Fruit fly (Drosophila melanogaster) whole organism, prepupa: Measurements from ENCODE around the gene CG7453.

Source experiments
- Blimp-1 ChIP-seq: fragments of 200-800 bp; sonication (Bioruptor generic); optimal IDR thresholded peaks from 3 replicates; lab custom pipeline; 2017; ENCODE audit warnings: missing biosample characterization, missing genetic modification characterization, mild to moderate bottlenecking, moderate library complexity, missing genetic modification reagents
- CG10631 ChIP-seq: fragments of 200-800 bp; sonication (Bioruptor generic); optimal IDR thresholded peaks from 2 replicates; lab custom pipeline; 2016; ENCODE audit warnings: missing biosample characterization, missing genetic modification characterization
- CG10669 ChIP-seq: fragments of 200-800 bp; sonication (Bioruptor generic); optimal IDR thresholded peaks from 3 replicates; lab custom pipeline; 2018; ENCODE audit warnings: missing biosample characterization, mild to moderate bottlenecking, missing genetic modification characterization, moderate library complexity
- CG11294 ChIP-seq: fragments of 200-800 bp; sonication (Bioruptor generic); IDR thresholded peaks from 2 replicates; pipeline ENCODE4 v1.3.6; 2022; ENCODE audit warnings: missing biosample characterization, missing genetic modification characterization
- CG11762 ChIP-seq: fragments of 200-800 bp; sonication (Bioruptor generic); optimal IDR thresholded peaks from 3 replicates; lab custom pipeline; 2016; ENCODE audit warnings: missing biosample characterization, missing genetic modification characterization; ENCODE audit not compliant: insufficient read depth
- CG11902 ChIP-seq: fragments of 200-800 bp; sonication (Bioruptor generic); optimal IDR thresholded peaks from 3 replicates; lab custom pipeline; 2016; ENCODE audit warnings: missing biosample characterization, missing genetic modification characterization
- CG15336 ChIP-seq: fragments of 200-800 bp; sonication (Bioruptor generic); IDR thresholded peaks from 2 replicates; pipeline ENCODE4 v1.3.6; 2022; ENCODE audit warnings: missing biosample characterization, missing genetic modification characterization
- CG1621 ChIP-seq: fragments of 200-800 bp; sonication (Bioruptor generic); optimal IDR thresholded peaks from 3 replicates; lab custom pipeline; 2018; ENCODE audit warnings: missing biosample characterization, mild to moderate bottlenecking, missing genetic modification characterization
- CG16779 ChIP-seq: fragments of 200-800 bp; sonication (Bioruptor generic); optimal IDR thresholded peaks from 3 replicates; lab custom pipeline; 2017; ENCODE audit warnings: missing biosample characterization, mild to moderate bottlenecking, missing genetic modification characterization
- CG3032 ChIP-seq: fragments of 200-800 bp; optimal IDR thresholded peaks from 2 replicates; lab custom pipeline; 2019; ENCODE audit warnings: missing biosample characterization, mild to moderate bottlenecking, missing genetic modification characterization, moderate library complexity
- CG31627 ChIP-seq: fragments of 200-800 bp; sonication (Bioruptor generic); optimal IDR thresholded peaks from 3 replicates; lab custom pipeline; 2016; ENCODE audit warnings: missing biosample characterization, missing genetic modification characterization
- CG32006 ChIP-seq: fragments of 200-800 bp; sonication (Bioruptor generic); optimal IDR thresholded peaks from 3 replicates; lab custom pipeline; 2017; ENCODE audit warnings: missing biosample characterization, mild to moderate bottlenecking, missing genetic modification characterization
- CG34406 ChIP-seq: fragments of 200-800 bp; sonication (Bioruptor generic); optimal IDR thresholded peaks from 3 replicates; lab custom pipeline; 2016; ENCODE audit warnings: missing biosample characterization, missing genetic modification characterization
- CG3919 ChIP-seq: fragments of 200-800 bp; sonication (Bioruptor generic); optimal IDR thresholded peaks from 3 replicates; lab custom pipeline; 2016; ENCODE audit warnings: missing biosample characterization, missing genetic modification characterization
- CG4318 ChIP-seq: fragments of 200-800 bp; sonication (Bioruptor generic); optimal IDR thresholded peaks from 3 replicates; lab custom pipeline; 2017; ENCODE audit warnings: missing biosample characterization, mild to moderate bottlenecking, missing genetic modification characterization
- CG6163 ChIP-seq: fragments of 200-800 bp; sonication (Bioruptor generic); IDR thresholded peaks from 3 replicates; pipeline ENCODE4 v1.3.6; 2022; ENCODE audit warnings: missing biosample characterization, missing genetic modification characterization
- CG6276 ChIP-seq: fragments of 200-800 bp; sonication (Bioruptor generic); optimal IDR thresholded peaks from 2 replicates; lab custom pipeline; 2017; ENCODE audit warnings: missing biosample characterization, mild to moderate bottlenecking, missing genetic modification characterization
- CG6792 ChIP-seq: fragments of 200-800 bp; sonication (Bioruptor generic); optimal IDR thresholded peaks from 3 replicates; lab custom pipeline; 2016; ENCODE audit warnings: missing biosample characterization, missing genetic modification characterization
- CG6808 ChIP-seq: fragments of 200-800 bp; sonication (Bioruptor generic); optimal IDR thresholded peaks from 3 replicates; lab custom pipeline; 2017; ENCODE audit warnings: missing biosample characterization, missing genetic modification characterization, mild to moderate bottlenecking, moderate library complexity, missing genetic modification reagents
- CG6854 ChIP-seq: fragments of 200-800 bp; sonication (Bioruptor generic); optimal IDR thresholded peaks from 2 replicates; lab custom pipeline; 2017; ENCODE audit warnings: missing biosample characterization, mild to moderate bottlenecking, missing genetic modification characterization
- CG7368 ChIP-seq: fragments of 200-800 bp; sonication (Bioruptor generic); optimal IDR thresholded peaks from 3 replicates; lab custom pipeline; 2016; ENCODE audit warnings: missing biosample characterization, missing genetic modification characterization
- CG8119 ChIP-seq: fragments of 200-800 bp; sonication (Bioruptor generic); IDR thresholded peaks from 3 replicates; pipeline ENCODE4 v1.3.6; 2022; ENCODE audit warnings: missing biosample characterization, missing genetic modification characterization
- CG8319 ChIP-seq: fragments of 200-800 bp; sonication (Bioruptor generic); optimal IDR thresholded peaks from 3 replicates; lab custom pipeline; 2016; ENCODE audit warnings: missing biosample characterization, missing genetic modification characterization
- CG9139 ChIP-seq: fragments of 200-800 bp; sonication (Bioruptor generic); optimal IDR thresholded peaks from 3 replicates; lab custom pipeline; 2017; ENCODE audit warnings: missing biosample characterization, mild to moderate bottlenecking, missing genetic modification characterization
- Eip75B ChIP-seq: fragments of 200-800 bp; sonication (Bioruptor generic); optimal IDR thresholded peaks from 3 replicates; lab custom pipeline; 2016; ENCODE audit warnings: missing biosample characterization, missing genetic modification characterization
- Eip78C ChIP-seq: fragments of 200-800 bp; sonication (Bioruptor generic); peaks from one replicate; lab custom pipeline; 2016; ENCODE audit warnings: missing biosample characterization, missing genetic modification characterization
- Ets21C ChIP-seq: fragments of 200-800 bp; sonication (Bioruptor generic); optimal IDR thresholded peaks from 3 replicates; lab custom pipeline; 2016; ENCODE audit warnings: missing biosample characterization, missing genetic modification characterization
- Hr38 ChIP-seq: sonication (Bioruptor generic); optimal IDR thresholded peaks from 2 replicates; lab custom pipeline; 2016; ENCODE audit warnings: missing biosample characterization, missing genetic modification characterization
- Hr4 ChIP-seq: fragments of 200-800 bp; sonication (Bioruptor generic); optimal IDR thresholded peaks from 3 replicates; lab custom pipeline; 2016; ENCODE audit warnings: missing biosample characterization, missing genetic modification characterization
- Lpt ChIP-seq: fragments of 200-800 bp; sonication (Bioruptor generic); optimal IDR thresholded peaks from 3 replicates; lab custom pipeline; 2016; ENCODE audit warnings: missing biosample characterization, missing genetic modification characterization
- Met ChIP-seq: fragments of 200-800 bp; sonication (Bioruptor generic); optimal IDR thresholded peaks from 3 replicates; lab custom pipeline; 2016; ENCODE audit warnings: missing biosample characterization, missing genetic modification characterization
- OdsH ChIP-seq: fragments of 200-800 bp; sonication (Bioruptor generic); optimal IDR thresholded peaks from 3 replicates; lab custom pipeline; 2016; ENCODE audit warnings: missing biosample characterization, missing genetic modification characterization
- Smox ChIP-seq: fragments of 200-800 bp; sonication (Bioruptor generic); optimal IDR thresholded peaks from 3 replicates; lab custom pipeline; 2016; ENCODE audit warnings: missing biosample characterization, missing genetic modification characterization
- Sox102F ChIP-seq: fragments of 200-800 bp; sonication (Bioruptor generic); optimal IDR thresholded peaks from 2 replicates; lab custom pipeline; 2016; ENCODE audit warnings: missing biosample characterization, mild to moderate bottlenecking, missing genetic modification characterization
- Sox14 ChIP-seq: fragments of 200-800 bp; sonication (Bioruptor generic); optimal IDR thresholded peaks from 3 replicates; lab custom pipeline; 2016; ENCODE audit warnings: missing biosample characterization, missing genetic modification characterization
- achi ChIP-seq: fragments of 200-800 bp; sonication (Bioruptor generic); optimal IDR thresholded peaks from 3 replicates; lab custom pipeline; 2016; ENCODE audit warnings: missing biosample characterization, missing genetic modification characterization
- acj6 ChIP-seq: fragments of 200-800 bp; sonication (Bioruptor generic); optimal IDR thresholded peaks from 3 replicates; lab custom pipeline; 2016; ENCODE audit warnings: missing biosample characterization, missing genetic modification characterization
- cyc ChIP-seq: fragments of 200-800 bp; sonication (Bioruptor generic); optimal IDR thresholded peaks from 3 replicates; lab custom pipeline; 2016; ENCODE audit warnings: missing biosample characterization, missing genetic modification characterization
- dac ChIP-seq: fragments of 200-800 bp; sonication (Bioruptor generic); optimal IDR thresholded peaks from 2 replicates; lab custom pipeline; 2017; ENCODE audit warnings: missing biosample characterization, mild to moderate bottlenecking, missing genetic modification characterization
- dsx ChIP-seq: fragments of 200-800 bp; optimal IDR thresholded peaks from 3 replicates; lab custom pipeline; 2019; ENCODE audit warnings: missing biosample characterization, mild to moderate bottlenecking, missing genetic modification characterization, moderate library complexity; ENCODE audit not compliant: poor library complexity, severe bottlenecking
- esn ChIP-seq: fragments of 200-800 bp; sonication (Bioruptor generic); optimal IDR thresholded peaks from 2 replicates; lab custom pipeline; 2016; ENCODE audit warnings: missing biosample characterization, mild to moderate bottlenecking, missing genetic modification characterization, moderate library complexity
- fd85E ChIP-seq: fragments of 200-800 bp; sonication (Bioruptor generic); optimal IDR thresholded peaks from 3 replicates; lab custom pipeline; 2016; ENCODE audit warnings: missing biosample characterization, missing genetic modification characterization
- fkh ChIP-seq: fragments of 200-800 bp; sonication (Bioruptor generic); optimal IDR thresholded peaks from 3 replicates; lab custom pipeline; 2017; ENCODE audit warnings: missing biosample characterization, mild to moderate bottlenecking, missing genetic modification characterization, moderate library complexity
- lz ChIP-seq: fragments of 200-800 bp; sonication (Bioruptor generic); optimal IDR thresholded peaks from 3 replicates; lab custom pipeline; 2016; ENCODE audit warnings: missing biosample characterization, missing genetic modification characterization
- net ChIP-seq: fragments of 200-800 bp; sonication (Bioruptor generic); optimal IDR thresholded peaks from 3 replicates; lab custom pipeline; 2016; ENCODE audit warnings: missing biosample characterization, missing genetic modification characterization
- salr ChIP-seq, 2 experiments: fragments of 200-800 bp; sonication (Bioruptor generic); optimal IDR thresholded peaks; 3 replicates each; lab custom pipeline; 2016 to 2018; ENCODE audit warnings: missing biosample characterization in 2 of 2, missing genetic modification characterization in 2 of 2, mild to moderate bottlenecking in 1 of 2
- svp ChIP-seq: fragments of 200-800 bp; sonication (Bioruptor generic); peaks from one replicate; lab custom pipeline; 2016; ENCODE audit warnings: missing biosample characterization, missing genetic modification characterization
- topi ChIP-seq: fragments of 200-800 bp; sonication (Bioruptor generic); optimal IDR thresholded peaks from 3 replicates; lab custom pipeline; 2016; ENCODE audit warnings: missing biosample characterization, missing genetic modification characterization

Gene CG7453

dm6 chrX:19154249-19154648, 25.7 kb upstream of the CG7453 start:
- TF ChIP-seq CG7368 (no peak), lz (GFP tag; lab: Kevin White, UChicago) (no peak), salr (GFP tag; optimal IDR thresholded peaks at IDR 0.05; lab: Kevin White, UChicago) (no peak), CG8319 (GFP tag; lab: Kevin White, UChicago) (no peak), CG11902 (GFP tag; lab: Kevin White, UChicago) (no peak), dac (no peak), CG8119 (no peak), CG4318 (GFP tag; lab: Kevin White, UChicago) (no peak), Met (GFP tag; lab: Kevin White, UChicago) (no peak), CG1621 (tag; lab: Kevin White, UChicago) (no peak), CG11294 (GFP tag; lab: Robert Waterston, UW) (no peak), CG6854 (no peak), OdsH (GFP tag; lab: Kevin White, UChicago) (no peak), CG3032 (no peak), CG10631 (GFP tag; lab: Kevin White, UChicago) (no peak), Sox14 (no peak), Eip78C (no peak), CG6808 (no peak)
- TF ChIP-seq, all 60 proteins: peak for 0

dm6 chrX:19154998-19155397, 25.0 kb upstream of the CG7453 start:
- TF ChIP-seq Sox14 (peak; percentile 95), dac (peak; percentile 91), CG8119 (peak; percentile 94), achi (GFP tag; lab: Kevin White, UChicago) (peak; percentile 95), CG11902 (GFP tag; lab: Kevin White, UChicago) (peak; percentile 92), Met (GFP tag; lab: Kevin White, UChicago) (peak; percentile 96), CG7368 (peak; percentile 96), cyc (GFP tag; lab: Kevin White, UChicago) (peak; percentile 95), CG31627 (GFP tag; lab: Kevin White, UChicago) (peak; percentile 94), CG32006 (GFP tag; lab: Kevin White, UChicago) (peak; percentile 97), fkh (peak; percentile 50), Hr38 (GFP tag; lab: Kevin White, UChicago) (no peak), Hr4 (peak; percentile 96), acj6 (GFP tag; lab: Kevin White, UChicago) (peak; percentile 93), esn (GFP tag; lab: Kevin White, UChicago) (peak; percentile 96), Eip75B (peak; percentile 97), CG15336 (GFP tag; lab: Robert Waterston, UW) (peak; percentile 95), CG34406 (GFP tag; lab: Kevin White, UChicago) (peak; percentile 94), Eip78C (peak; percentile 99), OdsH (GFP tag; lab: Kevin White, UChicago) (peak; percentile 92), CG9139 (GFP tag; lab: Kevin White, UChicago) (peak; percentile 77), CG8319 (GFP tag; lab: Kevin White, UChicago) (peak; percentile 92), CG6276 (GFP tag; lab: Kevin White, UChicago) (peak; percentile 89), Smox (GFP tag; lab: Kevin White, UChicago) (peak; percentile 93), svp (GFP tag; lab: Kevin White, UChicago) (peak; percentile 99), topi (GFP tag; lab: Kevin White, UChicago) (peak; percentile 97), net (peak; percentile 94), Lpt (GFP tag; lab: Kevin White, UChicago) (peak; percentile 92), dsx (GFP tag; lab: Kevin White, UChicago) (peak; percentile 91), CG4318 (GFP tag; lab: Kevin White, UChicago) (peak; percentile 92), lz (GFP tag; lab: Kevin White, UChicago) (peak; percentile 95), CG16779 (tag; lab: Kevin White, UChicago) (peak; percentile 84), Ets21C (peak; percentile 89), CG6163 (peak; percentile 97), CG1621 (tag; lab: Kevin White, UChicago) (peak; percentile 89), CG3919 (GFP tag; lab: Kevin White, UChicago) (peak; percentile 96), salr (GFP tag; optimal IDR thresholded peaks at IDR 0.05; lab: Kevin White, UChicago) (peak; percentile 81 to 85), Blimp-1 (GFP tag; lab: Kevin White, UChicago) (peak; percentile 84), CG11762 (peak; percentile 91), CG11294 (GFP tag; lab: Robert Waterston, UW) (peak; percentile 78), fd85E (GFP tag; lab: Kevin White, UChicago) (peak; percentile 78), Sox102F (peak; percentile 96), CG6808 (peak; percentile 86), CG3032 (peak; percentile 85), CG6792 (GFP tag; lab: Kevin White, UChicago) (peak; percentile 96), CG10669 (peak; percentile 91)
